Fruit fly (Drosophila melanogaster): ENCODE data around the gene Eig71Ec.

Gene Eig71Ec

DNA sequence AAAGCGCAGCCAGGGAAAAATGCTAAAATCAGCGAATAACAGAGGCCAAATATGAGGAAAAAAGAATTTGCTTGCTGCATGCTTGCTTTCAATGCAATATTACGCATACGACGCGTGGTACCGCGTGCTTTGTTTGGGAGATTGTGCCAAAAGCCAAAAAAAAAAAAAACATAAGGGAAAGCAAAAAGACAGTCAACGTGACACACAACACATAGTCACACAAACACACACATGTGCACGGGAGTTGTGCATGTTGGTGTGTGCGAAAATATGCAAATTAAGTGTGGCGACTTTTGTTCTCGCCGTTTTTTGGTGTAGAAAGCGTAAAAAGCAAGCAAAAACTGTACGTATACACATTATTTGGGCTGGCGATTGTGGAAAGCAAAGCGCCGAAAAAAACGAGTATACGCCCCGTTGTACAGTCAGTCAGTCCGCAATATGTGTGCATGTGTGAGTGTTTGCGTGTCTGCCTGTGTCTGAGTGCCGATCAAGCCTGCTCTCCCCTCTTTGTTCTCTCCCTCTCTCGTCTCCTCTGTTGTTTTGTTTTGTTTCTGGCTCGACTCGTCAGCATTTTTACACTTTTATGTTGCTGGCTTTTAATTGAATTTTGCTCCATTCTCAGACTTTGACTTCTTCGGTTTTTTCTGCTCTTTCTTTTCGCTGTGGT lies 27.0 kb downstream of the Eig71Ec start:
- TF ChIP-seq jim (GFP tag; optimal IDR thresholded peaks at IDR 0.05) = peak; percentile 32
- TF ChIP-seq dl (GFP tag; optimal IDR thresholded peaks at IDR 0.05; ENCODE audit: insufficient read depth in 1 of 2, partially characterized antibody in 2 of 2) = no peak
- TF ChIP-seq Dif (GFP tag; optimal IDR thresholded peaks at IDR 0.05; ENCODE audit: partially characterized antibody) = peak; percentile 8
- TF ChIP-seq Hr83 (GFP tag; optimal IDR thresholded peaks at IDR 0.05; ENCODE audit: poor library complexity, severe bottlenecking) = peak; percentile 11
- TF ChIP-seq Rel (GFP tag; optimal IDR thresholded peaks at IDR 0.05) = peak; percentile 9
- no peak for TF ChIP-seq Rel (tag; optimal IDR thresholded peaks at IDR 0.05)

DNA sequence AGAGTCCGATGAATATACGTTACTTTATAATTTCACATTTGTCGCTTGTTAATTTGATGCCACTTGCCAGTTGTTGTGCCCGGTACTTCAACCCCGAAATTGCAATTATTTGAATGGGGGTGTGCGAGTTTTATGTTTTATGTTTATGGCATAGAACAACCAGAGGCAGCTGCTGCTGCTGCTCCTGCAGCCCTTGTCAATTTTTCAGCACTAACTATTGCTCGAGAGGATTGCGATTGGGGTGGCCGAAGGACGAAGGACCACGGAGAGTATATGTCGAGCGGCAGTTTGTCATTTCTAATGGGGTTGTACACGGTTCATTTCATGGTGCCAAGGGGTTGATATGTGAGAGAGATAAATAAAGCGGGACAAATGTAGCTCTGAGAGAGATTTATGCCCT lies 28.0 kb downstream of the Eig71Ec start:
- no peak for TF ChIP-seq Rel (GFP tag; optimal IDR thresholded peaks at IDR 0.05)
- TF ChIP-seq Rel (tag; optimal IDR thresholded peaks at IDR 0.05) = no peak

DNA sequence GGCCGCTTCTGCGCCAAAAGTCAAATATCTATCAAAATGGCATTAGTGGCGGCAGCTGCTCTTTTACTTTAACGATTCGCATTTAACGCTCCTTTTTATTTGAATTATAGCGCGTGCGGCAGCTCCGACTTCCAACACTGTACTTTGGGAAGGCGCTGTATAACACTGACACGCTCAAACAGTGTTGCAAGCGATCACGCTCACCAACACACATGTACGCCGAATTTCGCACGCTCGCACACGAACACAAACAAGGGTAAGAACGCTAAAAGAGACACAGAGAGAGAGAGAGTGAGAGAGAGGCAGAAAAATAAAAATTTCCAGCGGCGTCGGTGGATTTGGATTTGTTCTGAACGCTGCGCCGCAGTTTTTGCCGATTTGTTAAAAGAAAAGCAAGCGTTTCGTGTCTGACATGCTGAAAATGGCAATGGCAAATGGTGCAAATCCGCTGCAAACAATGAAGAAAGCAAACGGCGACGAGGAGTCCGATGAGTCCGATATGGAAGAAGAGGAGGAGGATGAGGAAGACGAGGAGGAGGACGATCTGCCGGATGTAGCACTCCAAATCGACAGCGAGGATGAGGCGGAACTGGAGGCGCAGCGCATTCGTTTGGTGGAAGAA lies 32.3 kb downstream of the Eig71Ec start, which contains the start of gene Phs:
Gene Phs (plus strand): TSS at position 276 of the 622 bp plus-strand sequence.
- TF ChIP-seq jim (GFP tag; optimal IDR thresholded peaks at IDR 0.05) (peak; percentile 26), GATAd (GFP tag; optimal IDR thresholded peaks at IDR 0.05) (peak; percentile 81), Dif (GFP tag; optimal IDR thresholded peaks at IDR 0.05; ENCODE audit: partially characterized antibody) (peak; percentile 67), usp (GFP tag; optimal IDR thresholded peaks at IDR 0.05) (no peak), dmrt93B (GFP tag; optimal IDR thresholded peaks at IDR 0.05) (peak; percentile 78), HLH106 (tag; optimal IDR thresholded peaks at IDR 0.05) (peak; percentile 73), N (GFP tag; optimal IDR thresholded peaks at IDR 0.05) (peak; percentile 29), h (GFP tag; optimal IDR thresholded peaks at IDR 0.05) (peak; percentile 94), CG9705 (GFP tag; optimal IDR thresholded peaks at IDR 0.05) (peak; percentile 78), Dfd (GFP tag; optimal IDR thresholded peaks at IDR 0.05) (no peak), woc (GFP tag; optimal IDR thresholded peaks at IDR 0.05) (peak; percentile 60), tai (GFP tag; optimal IDR thresholded peaks at IDR 0.05) (peak; percentile 95), pan (optimal IDR thresholded peaks at IDR 0.05) (no peak), CrebA (GFP tag; optimal IDR thresholded peaks at IDR 0.05; ENCODE audit: borderline replicate concordance) (peak; percentile 28), Abd-B (GFP tag; optimal IDR thresholded peaks at IDR 0.05) (no peak), OdsH (GFP tag; optimal IDR thresholded peaks at IDR 0.05) (peak; percentile 79), CG32264 (GFP tag; optimal IDR thresholded peaks at IDR 0.05) (peak; percentile 89), Mio (GFP tag; optimal IDR thresholded peaks at IDR 0.05) (peak; percentile 81), fru (GFP tag; optimal IDR thresholded peaks at IDR 0.05) (peak; percentile 87), Hr78 (GFP tag; optimal IDR thresholded peaks at IDR 0.05) (no peak), Hnf4 (GFP tag; optimal IDR thresholded peaks at IDR 0.05) (peak; percentile 98), foxo (GFP tag; optimal IDR thresholded peaks at IDR 0.05) (peak; percentile 64 to 95), sv (GFP tag; optimal IDR thresholded peaks at IDR 0.05) (peak; percentile 70), dl (GFP tag; optimal IDR thresholded peaks at IDR 0.05; ENCODE audit: insufficient read depth in 1 of 2, partially characterized antibody in 2 of 2) (peak; percentile 21 to 62), rgr (GFP tag; optimal IDR thresholded peaks at IDR 0.05) (peak; percentile 95), sage (GFP tag; optimal IDR thresholded peaks at IDR 0.05) (peak; percentile 55), psq (GFP tag; optimal IDR thresholded peaks at IDR 0.05) (peak; percentile 87), Rel (GFP tag; optimal IDR thresholded peaks at IDR 0.05) (no peak), Rel (tag; optimal IDR thresholded peaks at IDR 0.05) (peak; percentile 82), dsf (GFP tag; optimal IDR thresholded peaks at IDR 0.05; ENCODE audit: borderline replicate concordance) (peak; percentile 85), Vsx2 (GFP tag; optimal IDR thresholded peaks at IDR 0.05; ENCODE audit: partially characterized antibody) (peak; percentile 48), Sp1 (GFP tag; optimal IDR thresholded peaks at IDR 0.05) (peak; percentile 71), lola (GFP tag; optimal IDR thresholded peaks at IDR 0.05) (no peak), Hr83 (GFP tag; optimal IDR thresholded peaks at IDR 0.05; ENCODE audit: poor library complexity, severe bottlenecking) (peak; percentile 99), brk (GFP tag; optimal IDR thresholded peaks at IDR 0.05) (peak; percentile 85), Myc (optimal IDR thresholded peaks at IDR 0.05) (peak; percentile 23), ey (GFP tag; optimal IDR thresholded peaks at IDR 0.05) (peak; percentile 88), br (GFP tag; optimal IDR thresholded peaks at IDR 0.05) (peak; percentile 94), Jra (GFP tag; optimal IDR thresholded peaks at IDR 0.05) (peak; percentile 94)

Measured in whole organism, wandering third instar larva.